Worm (Caenorhabditis elegans): ENCODE measurements around the gene sri-28.

DNA sequence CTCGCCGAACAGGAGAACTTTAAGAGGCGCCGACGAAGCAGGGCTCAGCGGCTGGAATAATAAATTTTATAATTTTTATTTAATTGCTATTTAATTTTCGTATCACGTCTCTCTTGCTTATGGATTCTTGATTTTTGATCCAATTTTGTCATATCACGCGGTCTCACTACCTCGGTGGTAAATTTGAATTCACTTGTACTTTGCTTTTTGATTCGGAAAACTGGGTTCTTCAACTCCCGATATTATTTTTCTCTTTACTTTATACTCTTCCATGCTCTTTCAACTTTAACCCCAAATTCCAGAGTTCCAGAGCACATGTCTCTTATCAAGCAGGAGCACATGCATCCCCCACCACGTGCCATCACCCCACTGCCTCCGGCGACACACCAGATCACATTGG, 44.8 kb upstream of the sri-28 start, which contains the start of gene lido-11:
- TF ChIP-seq ztf-23 (GFP tag; IDR thresholded peaks at IDR 0.05) (no peak), tab-1 (GFP tag; IDR thresholded peaks at IDR 0.05) (no peak)

Data from whole organism, midembryonic.